Worm (Caenorhabditis elegans): ENCODE data around the gene T09F3.7.

The T09F3.7 gene

DNA sequence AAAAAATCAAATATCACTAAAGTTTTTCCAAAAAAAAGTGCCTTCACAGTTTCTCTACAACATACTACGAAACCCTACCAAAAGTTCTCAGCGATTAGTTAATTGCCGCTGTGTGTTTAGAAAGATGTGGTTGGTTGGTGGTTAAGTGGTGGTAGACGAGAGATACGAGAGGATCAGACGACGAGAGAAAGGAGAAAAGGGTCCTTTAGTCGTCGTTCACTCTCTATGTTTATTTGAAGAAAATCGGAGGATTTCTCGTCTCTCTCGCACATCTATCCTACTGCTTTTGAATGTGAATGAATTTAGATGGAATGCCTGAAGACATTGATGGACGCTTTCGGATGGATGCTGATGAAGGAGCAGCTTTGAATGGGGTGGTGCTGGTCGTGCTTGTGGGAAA lies 20.1 kb upstream of the T09F3.7 start:
- peak; percentile 18 for TF ChIP-seq mab-5 (tag; optimal IDR thresholded peaks at IDR 0.05)
- TF ChIP-seq ces-1 (GFP tag; optimal IDR thresholded peaks at IDR 0.05), result peak; percentile 71
- peak; percentile 14 for TF ChIP-seq unc-120 (tag; optimal IDR thresholded peaks at IDR 0.05; ENCODE audit: poor library complexity, severe bottlenecking)
- TF ChIP-seq sem-2 (GFP tag; optimal IDR thresholded peaks at IDR 0.05), result no peak
- TF ChIP-seq hlh-1 (tag; optimal IDR thresholded peaks at IDR 0.05), result peak; percentile 36

DNA sequence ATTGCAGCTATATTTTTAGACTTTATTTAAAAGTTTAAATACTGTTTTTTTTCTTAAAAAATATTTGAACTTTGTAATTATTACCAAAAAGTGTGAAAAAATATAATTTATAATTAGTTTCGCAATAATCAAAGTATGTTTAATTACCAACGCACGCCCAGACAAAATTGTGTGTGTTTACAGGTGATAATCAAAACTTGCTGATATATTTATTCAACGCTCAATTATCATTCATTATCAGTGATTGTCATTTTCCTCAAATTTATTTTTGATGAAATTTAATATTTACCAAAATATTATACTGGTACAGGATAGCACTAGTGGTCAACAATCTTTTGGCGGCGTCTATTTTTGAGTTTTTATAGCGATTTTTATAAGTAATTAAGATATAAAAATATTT lies 18.0 kb upstream of the T09F3.7 start:
- no peak for TF ChIP-seq lin-13 (tag; optimal IDR thresholded peaks at IDR 0.05)
- TF ChIP-seq mls-2 (tag; optimal IDR thresholded peaks at IDR 0.05), result no peak
- no peak for TF ChIP-seq nhr-76 (tag; optimal IDR thresholded peaks at IDR 0.05)
- no peak for TF ChIP-seq ham-2 (GFP tag; optimal IDR thresholded peaks at IDR 0.05)
- no peak for TF ChIP-seq lsy-2 (tag; optimal IDR thresholded peaks at IDR 0.05)
- no peak for TF ChIP-seq drap-1 (GFP tag; optimal IDR thresholded peaks at IDR 0.05)
- TF ChIP-seq elt-3 (tag; optimal IDR thresholded peaks at IDR 0.05), result no peak
- TF ChIP-seq nhr-237 (tag; optimal IDR thresholded peaks at IDR 0.05), result no peak

- TF ChIP-seq unc-39 (tag; optimal IDR thresholded peaks at IDR 0.05), result no peak
- no peak for TF ChIP-seq sem-2 (GFP tag; optimal IDR thresholded peaks at IDR 0.05)
- TF ChIP-seq ham-2 (GFP tag; optimal IDR thresholded peaks at IDR 0.05), result peak; percentile 67
- TF ChIP-seq sptf-1 (tag; optimal IDR thresholded peaks at IDR 0.05), result peak; percentile 76
- no peak for TF ChIP-seq nhr-12 (tag; optimal IDR thresholded peaks at IDR 0.05)
- TF ChIP-seq zip-8 (tag; optimal IDR thresholded peaks at IDR 0.05), result no peak
- no peak for TF ChIP-seq tbx-8 (GFP tag; optimal IDR thresholded peaks at IDR 0.05)
- TF ChIP-seq lin-32 (GFP tag; optimal IDR thresholded peaks at IDR 0.05), result no peak
- TF ChIP-seq drap-1 (GFP tag; optimal IDR thresholded peaks at IDR 0.05), result no peak
- no peak for TF ChIP-seq nhr-28 (tag; optimal IDR thresholded peaks at IDR 0.05)
- no peak for TF ChIP-seq nhr-237 (tag; optimal IDR thresholded peaks at IDR 0.05)
- TF ChIP-seq unc-62 (GFP tag; optimal IDR thresholded peaks at IDR 0.05), result no peak
- TF ChIP-seq ceh-83 (GFP tag; optimal IDR thresholded peaks at IDR 0.05), result no peak
- peak; percentile 99 for TF ChIP-seq ces-1 (GFP tag; optimal IDR thresholded peaks at IDR 0.05)
- peak; percentile 31 for TF ChIP-seq ztf-11 (tag; optimal IDR thresholded peaks at IDR 0.05)
- TF ChIP-seq unc-120 (tag; optimal IDR thresholded peaks at IDR 0.05; ENCODE audit: poor library complexity, severe bottlenecking), result no peak
- TF ChIP-seq flh-1 (GFP tag; optimal IDR thresholded peaks at IDR 0.05), result no peak
- no peak for TF ChIP-seq ceh-39 (tag; optimal IDR thresholded peaks at IDR 0.05)
- TF ChIP-seq nhr-76 (tag; optimal IDR thresholded peaks at IDR 0.05), result no peak
- TF ChIP-seq blmp-1 (tag; optimal IDR thresholded peaks at IDR 0.05), result no peak
- no peak for TF ChIP-seq mab-5 (tag; optimal IDR thresholded peaks at IDR 0.05)
- no peak for TF ChIP-seq elt-3 (tag; optimal IDR thresholded peaks at IDR 0.05)
- TF ChIP-seq mls-2 (tag; optimal IDR thresholded peaks at IDR 0.05), result peak; percentile 79
- no peak for TF ChIP-seq nhr-2 (tag; optimal IDR thresholded peaks at IDR 0.05)
- TF ChIP-seq snpc-4 (tag; optimal IDR thresholded peaks at IDR 0.05), result no peak
- no peak for TF ChIP-seq M03D4.4 (tag; optimal IDR thresholded peaks at IDR 0.05)
- TF ChIP-seq pha-4 (tag; optimal IDR thresholded peaks at IDR 0.05), result no peak
- peak; percentile 67 for TF ChIP-seq cnd-1 (tag; optimal IDR thresholded peaks at IDR 0.05)
- TF ChIP-seq ceh-43 (GFP tag; optimal IDR thresholded peaks at IDR 0.05), result peak; percentile 96
- TF ChIP-seq lsy-2 (tag; optimal IDR thresholded peaks at IDR 0.05), result no peak
- no peak for TF ChIP-seq hlh-1 (tag; optimal IDR thresholded peaks at IDR 0.05)
- no peak for TF ChIP-seq bed-3 (GFP tag; optimal IDR thresholded peaks at IDR 0.05)
- TF ChIP-seq mep-1 (tag; optimal IDR thresholded peaks at IDR 0.05), result peak; percentile 13
- no peak for TF ChIP-seq elt-1 (tag; optimal IDR thresholded peaks at IDR 0.05; ENCODE audit: borderline replicate concordance, insufficient read depth)
- TF ChIP-seq lin-13 (tag; optimal IDR thresholded peaks at IDR 0.05), result no peak
These were observed 17.3 kb upstream of the T09F3.7 start for ce11 chrII:10373536-10374169.

DNA sequence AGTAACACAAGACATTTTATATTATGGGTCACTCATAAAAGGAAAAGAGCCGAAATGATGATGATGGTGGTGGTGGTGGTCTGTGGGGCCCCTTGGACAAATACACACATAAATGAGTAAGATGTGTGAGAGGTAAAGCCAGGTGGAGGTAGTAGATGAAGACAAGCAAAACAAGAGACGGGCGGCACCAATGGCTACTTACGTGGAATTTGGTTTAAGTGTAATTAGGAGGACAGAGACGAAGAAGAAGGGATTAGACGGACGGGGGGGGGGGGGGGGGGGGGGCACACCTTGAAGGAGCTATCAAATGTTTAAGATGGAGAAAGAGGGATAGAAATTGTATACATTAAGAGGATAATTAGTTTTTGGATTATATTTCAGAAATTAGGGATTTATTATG lies 16.2 kb upstream of the T09F3.7 start:
- TF ChIP-seq ceh-43 (GFP tag; optimal IDR thresholded peaks at IDR 0.05) (peak; percentile 43), sptf-1 (tag; optimal IDR thresholded peaks at IDR 0.05) (peak; percentile 64), sem-2 (GFP tag; optimal IDR thresholded peaks at IDR 0.05) (no peak), unc-120 (tag; optimal IDR thresholded peaks at IDR 0.05; ENCODE audit: poor library complexity, severe bottlenecking) (no peak), mls-2 (tag; optimal IDR thresholded peaks at IDR 0.05) (peak; percentile 55)
